Fruit fly (Drosophila melanogaster) Kc167 (cell line): ENCODE results near the gene CG5693.

ENCODE experiments used
- Myc ChIP-seq: fragments of >200 bp; optimal IDR thresholded peaks from 2 replicates; lab custom pipeline; 2017; ENCODE audit warnings: missing external identifiers
- Sin3A ChIP-seq: fragments of >200 bp; optimal IDR thresholded peaks from 2 replicates; lab custom pipeline; 2018; ENCODE audit warnings: missing external identifiers
- h ChIP-seq: fragments of >200 bp; optimal IDR thresholded peaks from 3 replicates; lab custom pipeline; 2018; ENCODE audit warnings: missing external identifiers
- insv ChIP-seq: fragments of >200 bp; optimal IDR thresholded peaks from 3 replicates; lab custom pipeline; 2018; ENCODE audit warnings: missing external identifiers
- psq ChIP-seq: fragments of >200 bp; optimal IDR thresholded peaks from 2 replicates; lab custom pipeline; 2017; ENCODE audit warnings: missing external identifiers
- ttk ChIP-seq: sonication (Bioruptor generic); optimal IDR thresholded peaks from 2 replicates; lab custom pipeline; 2017; ENCODE audit warnings: missing external identifiers

The CG5693 gene

dm6 chr2L:18006327-18006726, at the start of gene CG5693:
Gene CG5693, plus strand, starts transcription at chr2L:18006627.
- TF ChIP-seq ttk (lab: Kevin White, UChicago) (no peak), psq (lab: Kevin White, UChicago) (no peak)

DNA sequence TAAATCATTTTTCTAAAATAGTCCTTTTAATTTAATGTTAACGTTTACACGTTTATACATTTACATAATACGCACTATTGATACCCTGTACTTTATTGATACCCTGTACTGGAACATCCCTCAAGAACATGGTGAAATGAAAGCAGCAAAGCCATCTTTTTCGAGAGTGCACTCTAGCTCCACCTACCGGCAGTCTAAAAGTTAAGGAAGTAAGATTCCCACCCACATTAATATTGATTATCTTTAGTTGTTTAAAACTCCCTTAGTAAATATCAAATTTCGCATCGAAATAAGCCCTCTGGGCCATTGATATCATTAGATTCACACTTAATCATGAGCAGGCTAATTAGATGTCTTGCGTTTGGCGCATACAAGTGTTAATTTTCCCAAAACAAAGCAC, 48.1 kb upstream of the CG5693 start:
- TF ChIP-seq h (lab: Kevin White, UChicago) = no peak
- TF ChIP-seq ttk (lab: Kevin White, UChicago) = no peak
- no peak for TF ChIP-seq psq (lab: Kevin White, UChicago)
- no peak for TF ChIP-seq insv
- TF ChIP-seq Myc (lab: Kevin White, UChicago) = no peak
- TF ChIP-seq Sin3A (lab: Kevin White, UChicago) = no peak

dm6 chr2L:17960214-17960613, 46.2 kb upstream of the CG5693 start:
- TF ChIP-seq psq (lab: Kevin White, UChicago) (no peak), insv (no peak), ttk (lab: Kevin White, UChicago) (no peak), Myc (lab: Kevin White, UChicago) (no peak), h (lab: Kevin White, UChicago) (no peak), Sin3A (lab: Kevin White, UChicago) (no peak)

DNA sequence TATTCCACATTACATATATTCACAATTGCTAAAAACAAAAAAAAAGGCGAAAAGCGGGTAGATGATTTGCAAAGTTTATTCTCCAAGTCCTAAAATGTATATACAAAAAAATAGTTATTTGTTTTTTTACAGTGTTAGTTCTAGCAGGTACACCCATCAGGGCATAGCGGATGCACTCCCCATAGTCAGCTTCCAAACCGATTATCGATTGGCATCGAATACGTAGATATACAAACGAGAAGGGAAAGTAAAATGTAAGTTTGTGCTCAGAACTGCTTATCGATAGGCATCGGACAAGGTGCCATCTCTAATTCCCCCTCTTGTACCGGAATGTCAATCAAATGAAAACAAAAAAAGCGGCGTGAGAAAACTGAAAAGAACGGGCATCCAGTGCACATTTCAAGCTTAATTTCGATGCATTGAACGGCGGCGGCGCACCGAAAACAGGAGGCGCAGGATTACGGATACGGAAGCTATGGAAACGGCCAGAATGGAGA, 43.3 kb upstream of the CG5693 start, which contains the start of gene CG5674:
Gene CG5674 (plus strand): TSS at position 309 of the 497 bp plus-strand sequence.
- TF ChIP-seq psq (lab: Kevin White, UChicago) (no peak), insv (no peak), ttk (lab: Kevin White, UChicago) (no peak), Sin3A (lab: Kevin White, UChicago) (no peak), Myc (lab: Kevin White, UChicago) (no peak), h (lab: Kevin White, UChicago) (no peak)

DNA sequence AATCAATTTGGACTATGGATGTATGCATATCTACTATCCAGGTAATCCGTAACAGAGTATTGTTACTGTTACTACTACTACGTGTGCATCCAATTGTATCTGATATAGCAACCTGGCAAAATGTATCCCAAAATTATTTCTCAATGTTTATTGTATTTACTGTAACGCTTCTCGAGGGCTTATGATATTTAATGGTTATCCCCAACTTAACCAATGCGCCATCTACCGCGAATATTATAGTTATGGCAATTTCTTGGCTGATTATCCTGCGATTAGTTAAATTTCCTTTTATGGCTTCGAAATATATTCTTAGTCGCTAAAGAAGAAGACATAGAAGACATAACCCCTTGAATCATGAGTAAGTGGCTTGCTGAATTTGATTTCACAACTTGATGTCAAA, 42.7 kb upstream of the CG5693 start:
- TF ChIP-seq ttk (lab: Kevin White, UChicago) (no peak), h (lab: Kevin White, UChicago) (no peak), insv (no peak), Myc (lab: Kevin White, UChicago) (no peak), Sin3A (lab: Kevin White, UChicago) (no peak), psq (lab: Kevin White, UChicago) (no peak)

- TF ChIP-seq Sin3A (lab: Kevin White, UChicago) (no peak), h (lab: Kevin White, UChicago) (no peak), psq (lab: Kevin White, UChicago) (no peak), Myc (lab: Kevin White, UChicago) (no peak), ttk (lab: Kevin White, UChicago) (no peak), insv (no peak)
These were observed 33.4 kb upstream of the CG5693 start for dm6 chr2L:17972999-17973398.

DNA sequence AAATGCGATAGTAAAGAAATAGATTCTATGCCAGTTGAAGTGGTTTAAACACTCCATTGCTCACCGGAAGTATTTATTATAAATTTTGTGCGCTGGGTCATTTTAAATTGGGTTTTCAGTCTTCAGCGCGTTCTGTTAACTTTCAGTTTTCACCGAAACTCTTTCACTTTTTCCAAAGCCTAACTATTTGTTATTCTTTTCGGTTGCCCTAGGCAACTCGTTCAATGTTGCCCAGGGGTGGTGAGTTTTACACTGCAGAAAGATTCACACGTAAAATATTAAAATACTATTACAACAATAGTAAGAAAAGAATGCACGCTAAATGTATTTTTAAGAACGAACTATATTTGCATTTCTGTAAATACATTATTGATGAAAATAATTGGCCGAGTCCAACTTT, 24.1 kb upstream of the CG5693 start, which contains the start of gene btv:
Gene btv (minus strand): TSS at position 101 of the 400 bp plus-strand sequence.
- TF ChIP-seq Myc (lab: Kevin White, UChicago) = no peak
- TF ChIP-seq Sin3A (lab: Kevin White, UChicago) = no peak

dm6 chr2L:17986099-17986498, 20.3 kb upstream of the CG5693 start, which contains the start of gene CG5681:
Gene CG5681, plus strand, starts transcription at chr2L:17986399.
- TF ChIP-seq h (lab: Kevin White, UChicago) = no peak
- TF ChIP-seq Sin3A (lab: Kevin White, UChicago) = no peak
- no peak for TF ChIP-seq ttk (lab: Kevin White, UChicago)
- TF ChIP-seq Myc (lab: Kevin White, UChicago) = no peak
- no peak for TF ChIP-seq insv
- no peak for TF ChIP-seq psq (lab: Kevin White, UChicago)

DNA sequence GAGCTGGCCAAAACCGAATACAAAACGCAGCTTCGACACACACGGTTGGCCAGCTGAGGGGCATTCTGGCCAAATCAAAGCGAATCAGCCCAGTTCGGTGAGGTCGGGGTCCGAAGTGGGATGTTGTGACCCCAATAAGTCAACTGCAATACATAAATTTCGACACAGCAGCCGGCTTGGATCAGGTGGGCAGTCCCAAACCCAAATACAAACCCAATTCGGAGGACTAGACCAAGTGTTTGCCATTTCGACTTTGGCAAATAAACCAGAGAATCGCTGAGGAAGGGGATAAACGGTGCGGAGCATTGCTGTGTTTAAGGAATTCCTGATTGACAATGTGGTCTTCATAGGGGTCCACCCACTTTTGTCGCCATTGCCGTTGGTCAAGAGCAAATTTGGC, 17.5 kb upstream of the CG5693 start:
- TF ChIP-seq insv (no peak), Sin3A (lab: Kevin White, UChicago) (no peak), ttk (lab: Kevin White, UChicago) (no peak), psq (lab: Kevin White, UChicago) (no peak), Myc (lab: Kevin White, UChicago) (no peak), h (lab: Kevin White, UChicago) (no peak)

- no peak for TF ChIP-seq psq (lab: Kevin White, UChicago)
- no peak for TF ChIP-seq Sin3A (lab: Kevin White, UChicago)
- TF ChIP-seq Myc (lab: Kevin White, UChicago) = no peak
- TF ChIP-seq h (lab: Kevin White, UChicago) = no peak
- no peak for TF ChIP-seq insv
- no peak for TF ChIP-seq ttk (lab: Kevin White, UChicago)
These were observed 16.3 kb upstream of the CG5693 start, which contains the start of gene Prosbeta5R2 for dm6 chr2L:17990118-17990517. Gene Prosbeta5R2, plus strand, starts transcription at chr2L:17990418.

DNA sequence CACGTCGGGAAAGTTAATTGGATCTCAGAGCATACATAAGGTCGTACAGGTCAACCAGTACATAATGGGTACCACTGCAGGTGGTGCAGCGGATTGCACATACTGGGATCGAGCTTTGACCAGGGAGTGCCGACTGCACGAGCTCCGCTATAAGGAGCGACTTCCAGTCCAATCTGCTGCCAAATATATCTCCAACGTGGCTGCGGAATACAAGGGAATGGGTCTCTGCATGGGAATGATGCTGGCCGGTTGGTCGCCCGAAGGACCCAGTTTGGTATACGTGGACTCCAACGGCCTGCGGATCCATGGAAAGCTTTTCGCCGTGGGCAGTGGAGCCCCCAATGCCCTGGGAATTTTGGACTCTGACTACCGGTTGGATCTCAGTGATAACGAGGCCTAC, 15.7 kb upstream of the CG5693 start:
- no peak for TF ChIP-seq ttk (lab: Kevin White, UChicago)
- TF ChIP-seq insv = no peak
- TF ChIP-seq Sin3A (lab: Kevin White, UChicago) = no peak
- TF ChIP-seq Myc (lab: Kevin White, UChicago) = no peak
- TF ChIP-seq psq (lab: Kevin White, UChicago) = no peak
- TF ChIP-seq h (lab: Kevin White, UChicago) = no peak

- TF ChIP-seq h (lab: Kevin White, UChicago) (no peak), ttk (lab: Kevin White, UChicago) (no peak), insv (no peak), Sin3A (lab: Kevin White, UChicago) (no peak), Myc (lab: Kevin White, UChicago) (no peak), psq (lab: Kevin White, UChicago) (no peak)
These were observed 4.3 kb upstream of the CG5693 start for dm6 chr2L:18002149-18002548.
